Worm (Caenorhabditis elegans) whole organism, L1 larva: ENCODE measurements around the gene Y113G7B.12.

Source experiments
- ama-1 ChIP-seq: fragments of 150-350 bp; optimal IDR thresholded peaks from 2 replicates; lab custom pipeline; 2014
- efl-1 ChIP-seq, 4 experiments: fragments of 150-350 bp; optimal IDR thresholded peaks in 3 of 4; peaks in 1 of 4; 1 replicate in 1 of 4; 2 replicates in 3 of 4; lab custom pipeline; 2014; ENCODE audit warnings: missing biosample characterization in 2 of 4, missing genetic modification characterization in 2 of 4, missing genetic modification reagents in 2 of 4
- efl-3 ChIP-seq: fragments of 200-800 bp; sonication (Bioruptor generic); optimal IDR thresholded peaks from 2 replicates; lab custom pipeline; 2018; ENCODE audit warnings: mild to moderate bottlenecking, missing genetic modification characterization, missing compliant biosample characterization
- irx-1 ChIP-seq: sonication (generic microtip); optimal IDR thresholded peaks from 2 replicates; lab custom pipeline; 2016; ENCODE audit warnings: missing genetic modification characterization, missing compliant biosample characterization
- pqm-1 ChIP-seq: sonication (generic microtip); optimal IDR thresholded peaks from 3 replicates; lab custom pipeline; 2017; ENCODE audit warnings: missing biosample characterization, missing genetic modification characterization
- snpc-4 ChIP-seq: fragments of 150-350 bp; optimal IDR thresholded peaks from 2 replicates; lab custom pipeline; 2014; ENCODE audit warnings: missing biosample characterization, missing genetic modification characterization
- ztf-4 ChIP-seq: fragments of 150-350 bp; optimal IDR thresholded peaks from 2 replicates; lab custom pipeline; 2014; ENCODE audit warnings: missing biosample characterization, missing genetic modification characterization

DNA sequence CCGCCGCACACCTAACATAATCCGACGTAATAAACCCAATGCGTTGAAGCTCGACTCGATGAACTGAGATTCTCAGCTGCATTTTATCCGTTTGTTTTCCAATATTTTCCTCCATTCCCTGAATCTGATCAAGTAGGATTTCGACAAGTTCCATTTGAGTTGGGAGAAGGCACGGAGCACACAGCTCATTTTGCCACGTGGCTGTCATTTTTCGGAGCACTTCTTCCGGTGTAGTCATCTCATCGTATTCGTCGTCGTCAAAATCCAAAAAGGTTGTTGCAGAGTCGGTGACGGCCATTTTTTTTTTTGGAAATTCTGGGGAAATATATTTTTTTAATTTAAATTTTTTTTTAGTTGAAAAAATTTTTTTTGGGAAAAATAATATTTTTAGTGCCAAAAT lies 24.9 kb upstream of the Y113G7B.12 start, which contains the start of gene sld-5:
- TF ChIP-seq ztf-4 (tag; lab: Kevin White, UChicago) (no peak), snpc-4 (tag; lab: Kevin White, UChicago) (no peak), ama-1 (lab: Kevin White, UChicago) (no peak), pqm-1 (tag; lab: Kevin White, UChicago) (no peak), irx-1 (tag; lab: Kevin White, UChicago) (no peak), efl-3 (GFP tag; lab: Kevin White, UChicago) (no peak), efl-1 (optimal IDR thresholded peaks at IDR 0.05; lab: Kevin White, UChicago) (no peak), efl-1 (GFP tag; optimal IDR thresholded peaks at IDR 0.05 in 1 of 2; lab: Kevin White, UChicago) (no peak)
